Worm (Caenorhabditis elegans) whole organism, L4 larva: ENCODE measurements around the gene phat-8.

Experiments used
- aly-2 ChIP-seq: sonication (generic microtip); optimal IDR thresholded peaks from 2 replicates; lab custom pipeline; 2018; ENCODE audit warnings: missing biosample characterization, missing genetic modification characterization
- ceh-20 ChIP-seq: fragments of 200-800 bp; sonication (Bioruptor generic); IDR thresholded peaks from 2 replicates; pipeline ENCODE4 v1.3.6; 2022; ENCODE audit warnings: missing genetic modification reagents, missing genetic modification characterization, missing compliant biosample characterization
- ceh-82 ChIP-seq: sonication (generic microtip); optimal IDR thresholded peaks from 2 replicates; lab custom pipeline; 2017; ENCODE audit warnings: missing biosample characterization, missing genetic modification characterization
- ctbp-1 ChIP-seq: fragments of 200-800 bp; sonication (Bioruptor generic); IDR thresholded peaks from 2 replicates; pipeline ENCODE4 v1.3.6; 2022; ENCODE audit warnings: missing genetic modification reagents, missing genetic modification characterization, missing compliant biosample characterization
- dpl-1 ChIP-seq: fragments of 150-350 bp; optimal IDR thresholded peaks from 2 replicates; lab custom pipeline; 2014; ENCODE audit warnings: missing biosample characterization, missing genetic modification reagents, missing genetic modification characterization
- fkh-10 ChIP-seq: fragments of 150-350 bp; optimal IDR thresholded peaks from 2 replicates; lab custom pipeline; 2014; ENCODE audit warnings: missing biosample characterization, missing genetic modification reagents, missing genetic modification characterization
- gei-8 ChIP-seq: fragments of 200-800 bp; sonication (Bioruptor generic); optimal IDR thresholded peaks from 2 replicates; lab custom pipeline; 2018; ENCODE audit warnings: mild to moderate bottlenecking, missing genetic modification characterization, missing compliant biosample characterization
- lim-7 ChIP-seq: fragments of 200-800 bp; sonication (Bioruptor generic); IDR thresholded peaks from 2 replicates; pipeline ENCODE4 v1.3.6; 2022; ENCODE audit warnings: missing genetic modification characterization, missing compliant biosample characterization
- lin-39 ChIP-seq: fragments of 150-350 bp; optimal IDR thresholded peaks from 2 replicates; lab custom pipeline; 2014; ENCODE audit warnings: missing biosample characterization, missing genetic modification reagents, missing genetic modification characterization
- nhr-76 ChIP-seq: fragments of 150-350 bp; optimal IDR thresholded peaks from 2 replicates; lab custom pipeline; 2014; ENCODE audit warnings: missing biosample characterization, missing genetic modification characterization
- nhr-77 ChIP-seq: fragments of 150-350 bp; optimal IDR thresholded peaks from 2 replicates; lab custom pipeline; 2014; ENCODE audit warnings: missing biosample characterization, missing genetic modification characterization
- pqm-1 ChIP-seq: sonication (generic microtip); optimal IDR thresholded peaks from 2 replicates; lab custom pipeline; 2017; ENCODE audit warnings: missing biosample characterization, missing genetic modification characterization
- snpc-4 ChIP-seq: fragments of 150-350 bp; optimal IDR thresholded peaks from 2 replicates; lab custom pipeline; 2014; ENCODE audit warnings: missing biosample characterization, missing genetic modification characterization
- unc-39 ChIP-seq: sonication (generic microtip); optimal IDR thresholded peaks from 2 replicates; lab custom pipeline; 2017; ENCODE audit warnings: missing biosample characterization, missing genetic modification characterization

- TF ChIP-seq ctbp-1 (no peak), snpc-4 (no peak), dpl-1 (GFP tag; lab: Kevin White, UChicago) (no peak), unc-39 (tag; lab: Kevin White, UChicago) (no peak), fkh-10 (GFP tag; lab: Kevin White, UChicago) (no peak), nhr-76 (tag; lab: Kevin White, UChicago) (no peak), lim-7 (GFP tag; lab: Robert Waterston, UW) (no peak), lin-39 (tag; lab: Kevin White, UChicago) (no peak), gei-8 (GFP tag; lab: Kevin White, UChicago) (no peak), ceh-82 (no peak), ceh-20 (GFP tag; lab: Robert Waterston, UW) (no peak), aly-2 (no peak), nhr-77 (tag; lab: Kevin White, UChicago) (no peak), pqm-1 (tag; lab: Kevin White, UChicago) (no peak)
These were observed 41.9 kb upstream of the phat-8 start, which contains the start of gene Y57A10C.8 for ce11 chrII:12429743-12430142.
